Worm (Caenorhabditis elegans) whole organism, L1 larva: ENCODE measurements around the gene F41G3.5.

Experiments
- ama-1 ChIP-seq: fragments of 150-350 bp; optimal IDR thresholded peaks from 2 replicates; lab custom pipeline; 2014
- egl-27 ChIP-seq, 2 experiments: fragments of 150-350 bp in 1 of 2; sonication (generic microtip); optimal IDR thresholded peaks; 3 replicates each; lab custom pipeline; 2017 to 2018; ENCODE audit warnings: missing biosample characterization in 2 of 2, missing genetic modification characterization in 2 of 2, missing genetic modification reagents in 2 of 2
- elt-3 ChIP-seq, 6 experiments: fragments of 150-350 bp in 1 of 6; sonication (generic microtip); optimal IDR thresholded peaks; 2 replicates each; lab custom pipeline; 2017 to 2018; ENCODE audit warnings: missing biosample characterization in 6 of 6, missing genetic modification characterization in 6 of 6, inconsistent platforms in 1 of 6
- nhr-19 ChIP-seq: fragments of 200-800 bp; sonication (Bioruptor generic); conservative IDR thresholded peaks from 2 replicates; pipeline ENCODE4 v1.3.6; 2022; ENCODE audit warnings: missing genetic modification characterization, missing compliant biosample characterization
- nhr-237 ChIP-seq: fragments of 150-350 bp; optimal IDR thresholded peaks from 2 replicates; lab custom pipeline; 2014; ENCODE audit warnings: missing biosample characterization, missing genetic modification characterization
- nhr-77 ChIP-seq: fragments of 150-350 bp; optimal IDR thresholded peaks from 2 replicates; lab custom pipeline; 2014; ENCODE audit warnings: missing biosample characterization, missing genetic modification characterization
- pqm-1 ChIP-seq: sonication (generic microtip); optimal IDR thresholded peaks from 3 replicates; lab custom pipeline; 2017; ENCODE audit warnings: missing biosample characterization, missing genetic modification characterization
- snpc-4 ChIP-seq: fragments of 150-350 bp; optimal IDR thresholded peaks from 2 replicates; lab custom pipeline; 2014; ENCODE audit warnings: missing biosample characterization, missing genetic modification characterization

- no peak for TF ChIP-seq snpc-4 (tag; lab: Kevin White, UChicago)
- TF ChIP-seq nhr-77: no peak
- TF ChIP-seq ama-1: no peak
- TF ChIP-seq pqm-1 (tag; lab: Kevin White, UChicago): no peak
- no peak for TF ChIP-seq elt-3 (tag; optimal IDR thresholded peaks at IDR 0.05; lab: Kevin White, UChicago)
- no peak for TF ChIP-seq nhr-237 (tag; lab: Kevin White, UChicago)
- no peak for TF ChIP-seq egl-27 (tag; optimal IDR thresholded peaks at IDR 0.05; lab: Kevin White, UChicago)
- TF ChIP-seq nhr-19 (GFP tag; lab: Robert Waterston, UW): 0 out of 2 replicates have a peak, but pooled peaks have one; percentile 13
These were observed 40.8 kb upstream of the F41G3.5 start, which contains the start of gene rpy-1 for ce11 chrII:6705593-6706228.
